Worm (Caenorhabditis elegans) whole organism, young adult: Measurements from ENCODE around the gene srh-308.

Experiments used
- F37B4.10 ChIP-seq: fragments of 200-800 bp; sonication (Bioruptor generic); IDR thresholded peaks from 2 replicates; pipeline ENCODE4 v1.3.6; 2022; ENCODE audit warnings: missing genetic modification characterization, missing compliant biosample characterization
- F49E8.2 ChIP-seq: sonication (generic microtip); optimal IDR thresholded peaks from 3 replicates; lab custom pipeline; 2017; ENCODE audit warnings: missing genetic modification characterization, mild to moderate bottlenecking, missing compliant biosample characterization, antibody characterized with exemption, moderate library complexity; ENCODE audit not compliant: insufficient read depth
- F52B5.7 ChIP-seq: sonication (generic microtip); optimal IDR thresholded peaks from 2 replicates; lab custom pipeline; 2016; ENCODE audit warnings: mild to moderate bottlenecking, missing genetic modification characterization, missing compliant biosample characterization
- F55B11.4 ChIP-seq: sonication (generic microtip); optimal IDR thresholded peaks from 2 replicates; lab custom pipeline; 2016; ENCODE audit warnings: missing compliant biosample characterization, missing genetic modification characterization, borderline replicate concordance; ENCODE audit not compliant: insufficient read depth
- bed-1 ChIP-seq: fragments of 200-800 bp; sonication (Bioruptor generic); IDR thresholded peaks from 2 replicates; pipeline ENCODE4 v1.3.6; 2022; ENCODE audit warnings: missing genetic modification reagents, missing genetic modification characterization, missing compliant biosample characterization
- madf-6 ChIP-seq: fragments of 200-800 bp; sonication (Bioruptor generic); IDR thresholded peaks from 2 replicates; pipeline ENCODE4 v1.3.6; 2022; ENCODE audit warnings: missing genetic modification reagents, missing genetic modification characterization, missing compliant biosample characterization
- nhr-90 ChIP-seq: sonication (generic microtip); optimal IDR thresholded peaks from 2 replicates; lab custom pipeline; 2016; ENCODE audit warnings: missing genotype, mild to moderate bottlenecking, missing genetic modification characterization, missing compliant biosample characterization
- snpc-4 ChIP-seq, 5 experiments: fragments of 150-350 bp in 1 of 5; sonication (generic microtip) in 4 of 5; optimal IDR thresholded peaks; 2 replicates each; lab custom pipeline; 2014 to 2018; ENCODE audit warnings: missing genetic modification characterization in 5 of 5, missing biosample characterization in 3 of 5, antibody characterized with exemption in 2 of 5, mild to moderate bottlenecking in 2 of 5, missing compliant biosample characterization in 2 of 5, missing genotype in 2 of 5, moderate library complexity in 2 of 5, missing genetic modification reagents in 1 of 5

DNA sequence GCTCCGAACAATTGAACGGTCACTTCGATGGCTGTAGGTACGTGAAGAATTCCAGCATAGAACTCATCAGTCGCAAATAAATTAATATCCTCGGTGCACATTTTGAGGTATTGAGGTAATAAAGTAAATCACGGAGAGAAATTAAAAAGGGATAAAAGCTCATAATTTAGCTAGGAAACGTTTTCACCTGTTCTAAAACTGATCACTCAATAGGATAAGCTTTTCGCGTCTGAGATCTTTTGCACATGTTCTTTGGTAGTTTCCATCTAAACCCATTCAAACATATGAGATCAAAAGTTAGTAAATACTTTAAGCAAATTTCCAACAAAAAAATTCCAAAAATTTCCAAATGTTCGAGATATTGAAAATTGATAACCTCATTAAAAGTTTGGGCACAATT lies at the start of gene srh-308:
- TF ChIP-seq F49E8.2 (no peak), madf-6 (GFP tag; lab: Robert Waterston, UW) (no peak), bed-1 (GFP tag; lab: Robert Waterston, UW) (no peak), F37B4.10 (GFP tag; lab: Robert Waterston, UW) (no peak), F52B5.7 (tag; lab: Kevin White, UChicago) (no peak), nhr-90 (tag; lab: Kevin White, UChicago) (no peak), snpc-4 (GFP tag; optimal IDR thresholded peaks at IDR 0.05; lab: Kevin White, UChicago) (no peak), snpc-4 (tag; optimal IDR thresholded peaks at IDR 0.05; lab: Kevin White, UChicago) (no peak), F55B11.4 (no peak)
